Worm (Caenorhabditis elegans) whole organism, mixed stage, embryonic: Measurements from ENCODE around the gene ttr-1.

Source experiments
- ces-1 ChIP-seq: fragments of 150-350 bp; optimal IDR thresholded peaks from 2 replicates; lab custom pipeline; 2014; ENCODE audit warnings: missing biosample characterization, missing genetic modification reagents, missing genetic modification characterization
- elt-3 ChIP-seq: fragments of 150-350 bp; optimal IDR thresholded peaks from 2 replicates; lab custom pipeline; 2014; ENCODE audit warnings: missing biosample characterization, missing genetic modification characterization
- mep-1 ChIP-seq: fragments of 150-350 bp; optimal IDR thresholded peaks from 2 replicates; lab custom pipeline; 2017; ENCODE audit warnings: missing biosample characterization, missing genetic modification reagents, missing genetic modification characterization, inconsistent platforms
- pha-4 ChIP-seq: fragments of 150-350 bp; optimal IDR thresholded peaks from 2 replicates; lab custom pipeline; 2018; ENCODE audit warnings: missing biosample characterization, missing genetic modification reagents, missing genetic modification characterization
- tbx-8 ChIP-seq: fragments of 200-800 bp; sonication (Bioruptor generic); optimal IDR thresholded peaks from 2 replicates; lab custom pipeline; 2018; ENCODE audit warnings: mild to moderate bottlenecking, missing genetic modification characterization, moderate library complexity, missing compliant biosample characterization
- unc-62 ChIP-seq: fragments of 150-350 bp; optimal IDR thresholded peaks from 2 replicates; lab custom pipeline; 2014; ENCODE audit warnings: missing biosample characterization, missing genetic modification reagents, missing genetic modification characterization

DNA sequence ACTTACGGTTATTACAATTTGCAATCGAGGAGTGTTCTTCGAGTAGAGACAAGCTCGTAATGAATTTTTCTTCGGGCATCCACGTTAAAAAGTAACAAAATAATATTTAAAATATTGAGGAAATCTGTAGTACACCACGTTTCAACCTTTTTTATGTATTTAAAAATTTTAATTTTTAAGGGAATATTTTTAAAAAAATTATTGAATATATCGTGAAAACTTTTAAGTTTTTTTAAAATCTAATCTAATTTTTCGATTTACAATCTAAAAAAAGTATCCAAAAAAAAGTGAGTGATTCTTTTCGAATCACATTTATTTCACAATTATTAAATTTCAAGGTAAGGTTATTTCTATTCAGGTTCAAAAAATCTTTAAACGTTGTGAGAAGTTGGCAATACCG lies 15.8 kb downstream of the ttr-1 start, which contains the start of gene gln-2:
- TF ChIP-seq ces-1 (GFP tag; lab: Kevin White, UChicago): no peak
- no peak for TF ChIP-seq unc-62 (GFP tag; lab: Kevin White, UChicago)
- no peak for TF ChIP-seq tbx-8 (GFP tag; lab: Kevin White, UChicago)
- TF ChIP-seq mep-1: no peak
- TF ChIP-seq pha-4 (tag; lab: Kevin White, UChicago): no peak
- no peak for TF ChIP-seq elt-3 (tag; lab: Kevin White, UChicago)
